Comparison of ENCODE assay signal across 3 worm cellular contexts in the genomic region with DNA sequence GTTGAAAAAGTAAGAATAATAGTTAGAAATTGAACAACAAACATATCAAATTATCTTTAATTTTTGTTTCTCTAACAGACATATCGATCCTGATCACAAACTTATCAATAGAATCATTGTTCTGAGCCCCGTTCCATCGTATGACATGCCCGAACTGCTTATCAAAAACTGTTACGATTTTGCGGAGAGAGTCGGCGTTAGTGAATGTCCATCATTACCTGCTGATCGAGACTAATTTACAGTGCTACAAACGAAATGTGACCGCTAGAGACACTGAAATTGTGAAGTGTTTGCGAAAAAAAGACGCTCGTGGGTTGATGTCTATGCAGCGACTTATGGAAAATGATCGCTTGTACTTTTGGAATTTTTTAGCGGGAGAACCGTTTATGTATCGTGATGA.
TF ChIP-seq lines count a peak whose summit lies in the region.

No protein-coding gene starts in this region.

TF ChIP-seq in whole organism, L3 larva, 47 proteins besides CTCF, POLR2A, EP300 and RAD21:
- TF ChIP-seq jun-1 (tag; optimal IDR thresholded peaks at IDR 0.05; lab: Kevin White, UChicago) (no peak), fos-1 (tag; optimal IDR thresholded peaks at IDR 0.05; lab: Kevin White, UChicago) (no peak), elt-2 (tag; optimal IDR thresholded peaks at IDR 0.05; lab: Kevin White, UChicago) (peak; percentile 39), nhr-11 (tag; optimal IDR thresholded peaks at IDR 0.05; lab: Kevin White, UChicago) (no peak), lsy-12 (tag; optimal IDR thresholded peaks at IDR 0.05; lab: Kevin White, UChicago) (no peak), nhr-76 (tag; optimal IDR thresholded peaks at IDR 0.05; lab: Kevin White, UChicago) (no peak)

TF ChIP-seq in whole organism, L4 larva, 104 proteins besides CTCF, POLR2A, EP300 and RAD21:
- TF ChIP-seq hlh-11 (tag; optimal IDR thresholded peaks at IDR 0.05; lab: Kevin White, UChicago) (peak; percentile 42), madf-5 (GFP tag; IDR thresholded peaks at IDR 0.05; lab: Robert Waterston, UW) (no peak), spr-3 (GFP tag; optimal IDR thresholded peaks at IDR 0.05; lab: Kevin White, UChicago) (no peak), nhr-28 (tag; optimal IDR thresholded peaks at IDR 0.05; lab: Kevin White, UChicago) (peak; percentile 67), hlh-30 (tag; optimal IDR thresholded peaks at IDR 0.05; lab: Kevin White, UChicago; ENCODE audit: insufficient read depth) (peak; percentile 47), dve-1 (tag; optimal IDR thresholded peaks at IDR 0.05; lab: Kevin White, UChicago; ENCODE audit: insufficient read depth) (peak; percentile 54), daf-16 (GFP tag; optimal IDR thresholded peaks at IDR 0.05; lab: Kevin White, UChicago) (no peak), daf-16 (tag; optimal IDR thresholded peaks at IDR 0.05; lab: Kevin White, UChicago) (peak; percentile 57), R02D3.7 (tag; optimal IDR thresholded peaks at IDR 0.05; lab: Kevin White, UChicago) (no peak), dmd-6 (GFP tag; IDR thresholded peaks at IDR 0.05; lab: Robert Waterston, UW) (peak; percentile 69), mep-1 (tag; optimal IDR thresholded peaks at IDR 0.05; lab: Kevin White, UChicago) (no peak), nhr-77 (tag; optimal IDR thresholded peaks at IDR 0.05; lab: Kevin White, UChicago) (peak; percentile 49)

TF ChIP-seq in whole organism, young adult, 124 proteins besides CTCF, POLR2A, EP300 and RAD21:
- TF ChIP-seq tlf-1 (GFP tag; optimal IDR thresholded peaks at IDR 0.05; lab: Kevin White, UChicago) (no peak), nhr-80 (tag; optimal IDR thresholded peaks at IDR 0.05; lab: Kevin White, UChicago) (peak; percentile 82)
TF ChIP-seq in whole organism, young adult: peak in this region for 1.
